Fruit fly (Drosophila melanogaster): ENCODE measurements around the gene CG4995.

The CG4995 gene

DNA sequence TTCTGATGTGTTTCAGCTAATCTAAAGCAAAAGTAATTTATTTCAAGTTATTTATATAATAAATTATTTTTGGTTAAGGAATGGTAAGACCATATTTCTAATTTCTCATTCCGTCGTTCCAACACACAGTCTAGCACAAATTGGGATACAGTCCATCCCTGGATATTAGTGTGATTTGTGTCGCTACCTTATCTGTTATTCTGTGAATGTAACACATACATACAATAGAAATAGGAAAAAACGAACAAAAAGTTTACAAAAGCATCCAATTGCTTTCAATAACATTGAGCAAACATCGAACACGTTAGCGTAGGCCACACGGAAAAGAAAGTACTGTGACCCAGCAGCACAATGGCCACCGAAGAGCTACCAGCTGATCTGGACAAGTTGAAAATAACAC is 44.2 kb downstream of the CG4995 start, which contains the start of gene CG5056 (continued):
- no peak for TF ChIP-seq cwo (GFP tag; optimal IDR thresholded peaks at IDR 0.05)
- no peak for TF ChIP-seq Oli (tag; optimal IDR thresholded peaks at IDR 0.05)
- TF ChIP-seq Xbp1 (GFP tag; optimal IDR thresholded peaks at IDR 0.05): peak; percentile 28
- TF ChIP-seq zf30C (GFP tag; optimal IDR thresholded peaks at IDR 0.05): no peak
- no peak for TF ChIP-seq br (optimal IDR thresholded peaks at IDR 0.05)
- TF ChIP-seq unc-4 (GFP tag; IDR thresholded peaks at IDR 0.05; ENCODE audit: partially characterized antibody): no peak
- TF ChIP-seq ssp (GFP tag; IDR thresholded peaks at IDR 0.05): peak; percentile 39; the same call in 1 of the 2 replicates
- TF ChIP-seq CG30403 (GFP tag; optimal IDR thresholded peaks at IDR 0.05): no peak
- no peak for TF ChIP-seq slp2 (GFP tag; optimal IDR thresholded peaks at IDR 0.05)
- TF ChIP-seq CG6254 (GFP tag; optimal IDR thresholded peaks at IDR 0.05): no peak
- TF ChIP-seq CG9437 (GFP tag; optimal IDR thresholded peaks at IDR 0.05): no peak
- TF ChIP-seq CG13424 (tag; optimal IDR thresholded peaks at IDR 0.05): peak; percentile 30
- peak; percentile 69 for TF ChIP-seq trem (tag; optimal IDR thresholded peaks at IDR 0.05)
- TF ChIP-seq slou (GFP tag; optimal IDR thresholded peaks at IDR 0.05): peak; percentile 27
- no peak for TF ChIP-seq ftz-f1 (GFP tag; optimal IDR thresholded peaks at IDR 0.05)
- TF ChIP-seq CG1529 (GFP tag; optimal IDR thresholded peaks at IDR 0.05): no peak
- TF ChIP-seq ind (GFP tag; optimal IDR thresholded peaks at IDR 0.05): no peak
- no peak for TF ChIP-seq usp (GFP tag; optimal IDR thresholded peaks at IDR 0.05)
- no peak for TF ChIP-seq Doc3 (GFP tag; IDR thresholded peaks at IDR 0.05; ENCODE audit: partially characterized antibody)
- peak; percentile 44 for TF ChIP-seq nom (GFP tag; optimal IDR thresholded peaks at IDR 0.05)
- TF ChIP-seq Hr78 (GFP tag; optimal IDR thresholded peaks at IDR 0.05): no peak
- no peak for TF ChIP-seq sqz (GFP tag; optimal IDR thresholded peaks at IDR 0.05)
- no peak for TF ChIP-seq D19A (tag; optimal IDR thresholded peaks at IDR 0.05)
- no peak for TF ChIP-seq crc (GFP tag; optimal IDR thresholded peaks at IDR 0.05)
- no peak for TF ChIP-seq CG34224 (GFP tag; IDR thresholded peaks at IDR 0.05; ENCODE audit: partially characterized antibody)
- no peak for TF ChIP-seq CG3163 (GFP tag; optimal IDR thresholded peaks at IDR 0.05)
- no peak for TF ChIP-seq CG4730 (GFP tag; IDR thresholded peaks at IDR 0.05)
- TF ChIP-seq jing (GFP tag; optimal IDR thresholded peaks at IDR 0.05): no peak
- no peak for TF ChIP-seq lov (optimal IDR thresholded peaks at IDR 0.05)
- TF ChIP-seq lov (GFP tag; IDR thresholded peaks at IDR 0.05): no peak
- peak; percentile 5 for TF ChIP-seq CG7987 (GFP tag; optimal IDR thresholded peaks at IDR 0.05)
- no peak for TF ChIP-seq NC2α (GFP tag; optimal IDR thresholded peaks at IDR 0.05)
- TF ChIP-seq h (optimal IDR thresholded peaks at IDR 0.05): no peak
- TF ChIP-seq ci (GFP tag; IDR thresholded peaks at IDR 0.05): peak; percentile 23; the same call in 1 of the 3 replicates
- no peak for TF ChIP-seq dysf (GFP tag; IDR thresholded peaks at IDR 0.05)
- TF ChIP-seq CG12104 (GFP tag; optimal IDR thresholded peaks at IDR 0.05): no peak
- no peak for TF ChIP-seq gce (GFP tag; IDR thresholded peaks at IDR 0.05)
- no peak for TF ChIP-seq CG9609 (GFP tag; optimal IDR thresholded peaks at IDR 0.05)
- no peak for TF ChIP-seq Usf (GFP tag; optimal IDR thresholded peaks at IDR 0.05)
- no peak for TF ChIP-seq CG3838 (GFP tag; optimal IDR thresholded peaks at IDR 0.05)
- no peak for TF ChIP-seq danr (GFP tag; IDR thresholded peaks at IDR 0.05)
- no peak for TF ChIP-seq H15 (GFP tag; IDR thresholded peaks at IDR 0.05)
- no peak for TF ChIP-seq CG7786 (GFP tag; optimal IDR thresholded peaks at IDR 0.05)
- TF ChIP-seq Ptx1 (GFP tag; IDR thresholded peaks at IDR 0.05): no peak
- no peak for TF ChIP-seq CG11696 (GFP tag; IDR thresholded peaks at IDR 0.05)
- TF ChIP-seq wek (GFP tag; optimal IDR thresholded peaks at IDR 0.05): no peak
- no peak for TF ChIP-seq CG17359 (tag; optimal IDR thresholded peaks at IDR 0.05)
- no peak for TF ChIP-seq lilli (GFP tag; optimal IDR thresholded peaks at IDR 0.05)
- TF ChIP-seq repo (GFP tag; optimal IDR thresholded peaks at IDR 0.05): no peak
- TF ChIP-seq YL-1 (GFP tag; optimal IDR thresholded peaks at IDR 0.05): peak; percentile 78
- no peak for TF ChIP-seq CG8478 (optimal IDR thresholded peaks at IDR 0.05)
- TF ChIP-seq B-H2 (GFP tag; optimal IDR thresholded peaks at IDR 0.05): no peak
- TF ChIP-seq hkb (optimal IDR thresholded peaks at IDR 0.05): no peak
- TF ChIP-seq hkb (GFP tag; IDR thresholded peaks at IDR 0.05): no peak
